Fruit fly (Drosophila melanogaster): ENCODE measurements around the gene PIG-K.
A peak's percentile ranks its signal among the peaks of the same experiment; 100 is the strongest.

PIG-K gene

DNA sequence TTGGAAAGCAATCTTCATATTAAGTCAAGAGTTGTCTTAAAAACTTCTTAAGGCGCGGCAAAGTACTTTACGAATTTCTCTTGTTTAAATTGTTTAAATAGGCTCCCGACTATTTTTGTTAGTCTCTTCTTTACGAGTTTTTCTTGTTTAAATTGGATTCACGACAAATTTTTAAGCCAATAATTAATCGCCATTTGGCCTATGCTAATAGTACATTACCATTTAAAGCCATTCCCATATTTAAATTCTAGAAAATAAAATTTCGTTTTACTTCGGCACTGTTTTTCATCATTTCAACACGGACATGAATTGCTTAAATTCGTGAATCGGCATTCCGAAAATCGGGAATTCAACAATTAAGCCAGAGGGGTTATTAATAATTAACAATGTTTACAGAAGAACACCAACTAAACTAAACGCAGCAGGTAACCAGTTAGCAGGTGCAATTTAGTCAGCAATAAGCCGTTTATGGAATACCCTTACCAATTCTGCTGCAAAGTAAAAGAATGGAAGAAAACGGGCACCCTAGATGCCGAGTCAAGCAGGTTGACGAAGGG, 367 bp upstream of the PIG-K start (continued):
- TF ChIP-seq Hr78 (GFP tag; optimal IDR thresholded peaks at IDR 0.05) (peak in 1 of 2 experiments; percentile 1), CG2202 (tag; optimal IDR thresholded peaks at IDR 0.05) (peak; percentile 5), CG18476 (GFP tag; optimal IDR thresholded peaks at IDR 0.05) (peak; percentile 83), trem (tag; optimal IDR thresholded peaks at IDR 0.05) (peak; percentile 49), CG31388 (GFP tag; optimal IDR thresholded peaks at IDR 0.05) (no peak), CG12659 (GFP tag; optimal IDR thresholded peaks at IDR 0.05) (peak; percentile 79), CG13894 (tag; optimal IDR thresholded peaks at IDR 0.05) (no peak), CG10366 (GFP tag; IDR thresholded peaks at IDR 0.05) (peak; percentile 63), CG16813 (GFP tag; IDR thresholded peaks at IDR 0.05; ENCODE audit: partially characterized antibody) (no peak), ttk (GFP tag; IDR thresholded peaks at IDR 0.05) (peak; percentile 45), CG17568 (GFP tag; optimal IDR thresholded peaks at IDR 0.05) (peak; percentile 61), da (GFP tag; optimal IDR thresholded peaks at IDR 0.05) (peak; percentile 33), CG2712 (tag; optimal IDR thresholded peaks at IDR 0.05) (peak; percentile 79), slp2 (GFP tag; optimal IDR thresholded peaks at IDR 0.05) (peak; percentile 79), crol (GFP tag; IDR thresholded peaks at IDR 0.05) (no peak; the same call in 1 of the 2 replicates), nom (GFP tag; optimal IDR thresholded peaks at IDR 0.05) (no peak), Chrac-16 (GFP tag; optimal IDR thresholded peaks at IDR 0.05) (peak; percentile 54), yki (optimal IDR thresholded peaks at IDR 0.05) (no peak), CG17359 (tag; optimal IDR thresholded peaks at IDR 0.05) (peak; percentile 61), CG31365 (tag; optimal IDR thresholded peaks at IDR 0.05) (no peak), CG10462 (GFP tag; optimal IDR thresholded peaks at IDR 0.05) (peak; percentile 60), klu (GFP tag; IDR thresholded peaks at IDR 0.05) (peak; percentile 30; the same call in 1 of the 2 replicates), cas (GFP tag; IDR thresholded peaks at IDR 0.05) (no peak), CG7556 (GFP tag; optimal IDR thresholded peaks at IDR 0.05) (peak; percentile 86), CG7357 (GFP tag; IDR thresholded peaks at IDR 0.05) (0 out of 3 replicates have a peak, but pooled peaks have one; percentile 39), CG17829 (tag; optimal IDR thresholded peaks at IDR 0.05) (peak; percentile 79), CG8765 (GFP tag; IDR thresholded peaks at IDR 0.05) (0 out of 2 replicates have a peak, but pooled peaks have one; percentile 14), Gsc (GFP tag; IDR thresholded peaks at IDR 0.05) (no peak), CG34422 (GFP tag; IDR thresholded peaks at IDR 0.05) (peak; percentile 43; the same call in 2 of the 3 replicates), cato (GFP tag; optimal IDR thresholded peaks at IDR 0.05; ENCODE audit: borderline replicate concordance) (peak; percentile 66), lbe (GFP tag; optimal IDR thresholded peaks at IDR 0.05) (no peak), Adf1 (GFP tag; IDR thresholded peaks at IDR 0.05) (peak; percentile 10; the same call in 1 of the 2 replicates), CG6689 (GFP tag; IDR thresholded peaks at IDR 0.05) (peak; percentile 65), dpn (GFP tag; optimal IDR thresholded peaks at IDR 0.05) (peak; percentile 41 to 76), CG14014 (GFP tag; IDR thresholded peaks at IDR 0.05) (peak; percentile 26; the same call in 1 of the 2 replicates), CG30020 (tag; optimal IDR thresholded peaks at IDR 0.05) (peak; percentile 52), Optix (GFP tag; IDR thresholded peaks at IDR 0.05) (no peak; the same call in 2 of the 3 replicates), CG11504 (tag; optimal IDR thresholded peaks at IDR 0.05) (peak; percentile 85), CG4424 (GFP tag; optimal IDR thresholded peaks at IDR 0.05) (peak; percentile 81), en (GFP tag; optimal IDR thresholded peaks at IDR 0.05) (peak; percentile 13), CG17328 (GFP tag; IDR thresholded peaks at IDR 0.05) (peak; percentile 36; the same call in 1 of the 2 replicates), CG6813 (GFP tag; optimal IDR thresholded peaks at IDR 0.05) (no peak), CG2678 (tag; optimal IDR thresholded peaks at IDR 0.05) (peak; percentile 85), HLHmδ (GFP tag; optimal IDR thresholded peaks at IDR 0.05) (no peak), ro (GFP tag; IDR thresholded peaks at IDR 0.05) (0 out of 2 replicates have a peak, but pooled peaks have one; percentile 9), jing (GFP tag; optimal IDR thresholded peaks at IDR 0.05) (peak; percentile 51), sc (optimal IDR thresholded peaks at IDR 0.05) (no peak), sc (GFP tag; optimal IDR thresholded peaks at IDR 0.05) (peak; percentile 80), sens-2 (GFP tag; IDR thresholded peaks at IDR 0.05) (peak; percentile 54), sisA (GFP tag; IDR thresholded peaks at IDR 0.05) (peak; percentile 44)
